Fruit fly (Drosophila melanogaster): ENCODE data around the gene sgg.

The sgg gene

DNA sequence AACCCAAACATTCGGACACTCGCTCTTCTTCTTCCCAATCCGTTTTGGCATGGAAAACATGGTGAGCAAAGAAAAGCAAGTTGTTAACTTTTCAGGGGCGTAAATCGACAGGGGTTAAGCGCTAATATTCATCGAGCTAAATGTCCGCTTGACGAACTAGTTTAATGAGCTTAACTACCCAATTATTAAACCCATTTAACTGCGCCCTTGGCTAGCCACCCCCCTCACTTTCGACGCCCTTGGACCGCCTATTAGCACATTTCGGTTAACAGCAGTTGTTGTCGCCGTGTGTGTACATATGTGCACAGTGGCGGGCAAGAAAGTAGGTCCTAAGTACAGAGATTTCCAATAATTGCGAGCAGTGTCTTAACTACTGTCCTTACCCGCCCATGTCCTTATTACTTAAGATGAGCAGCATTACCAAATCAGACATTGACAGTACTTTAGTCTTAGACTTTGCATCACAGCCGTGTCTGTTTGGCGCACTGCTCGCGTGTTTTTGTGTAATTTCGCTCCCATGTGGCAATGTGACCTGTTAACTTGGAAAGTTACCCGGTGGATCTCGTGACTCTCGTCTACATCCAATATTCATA, 44.2 kb upstream of the sgg start (continued):
- TF ChIP-seq wdn (GFP tag; IDR thresholded peaks at IDR 0.05), result peak; percentile 94
- TF ChIP-seq Vsx1 (GFP tag; optimal IDR thresholded peaks at IDR 0.05), result peak; percentile 37
- TF ChIP-seq tll (GFP tag; optimal IDR thresholded peaks at IDR 0.05), result no peak
- peak; percentile 91 for TF ChIP-seq CG6272 (GFP tag; IDR thresholded peaks at IDR 0.05)
- no peak for TF ChIP-seq CG6791 (GFP tag; IDR thresholded peaks at IDR 0.05; ENCODE audit: partially characterized antibody)
- no peak for TF ChIP-seq hth (optimal IDR thresholded peaks at IDR 0.05)
- TF ChIP-seq cato (GFP tag; optimal IDR thresholded peaks at IDR 0.05; ENCODE audit: borderline replicate concordance), result peak; percentile 66
- TF ChIP-seq CG5245 (GFP tag; optimal IDR thresholded peaks at IDR 0.05), result peak; percentile 86
- peak; percentile 84 for TF ChIP-seq kay (GFP tag; optimal IDR thresholded peaks at IDR 0.05)
- no peak for TF ChIP-seq CG17912 (GFP tag; optimal IDR thresholded peaks at IDR 0.05)
- TF ChIP-seq chm (GFP tag; IDR thresholded peaks at IDR 0.05), result peak; percentile 90
- TF ChIP-seq dmrt11E (tag; optimal IDR thresholded peaks at IDR 0.05), result peak; percentile 53
- peak; percentile 95 for TF ChIP-seq HmgZ (tag; optimal IDR thresholded peaks at IDR 0.05)
- TF ChIP-seq sim (GFP tag; IDR thresholded peaks at IDR 0.05), result peak; percentile 84
- no peak for TF ChIP-seq Doc3 (GFP tag; IDR thresholded peaks at IDR 0.05; ENCODE audit: partially characterized antibody)
- TF ChIP-seq ftz-f1 (GFP tag; optimal IDR thresholded peaks at IDR 0.05), result peak; percentile 78
- no peak for TF ChIP-seq CG33557 (GFP tag; optimal IDR thresholded peaks at IDR 0.05)
- peak; percentile 88 for TF ChIP-seq CG2889 (GFP tag; IDR thresholded peaks at IDR 0.05)
- peak; percentile 94 for TF ChIP-seq Rx (GFP tag; IDR thresholded peaks at IDR 0.05)
- TF ChIP-seq NC2α (GFP tag; optimal IDR thresholded peaks at IDR 0.05), result peak; percentile 68
- TF ChIP-seq YL-1 (GFP tag; optimal IDR thresholded peaks at IDR 0.05), result peak; percentile 49
- TF ChIP-seq CG8388 (GFP tag; optimal IDR thresholded peaks at IDR 0.05), result peak; percentile 59
- peak; percentile 77 for TF ChIP-seq gsb-n (tag; optimal IDR thresholded peaks at IDR 0.05)
- TF ChIP-seq CG18011 (GFP tag; optimal IDR thresholded peaks at IDR 0.05), result peak; percentile 80
- TF ChIP-seq CG4360 (GFP tag; IDR thresholded peaks at IDR 0.05), result peak; percentile 69
- TF ChIP-seq lov (optimal IDR thresholded peaks at IDR 0.05), result no peak
- 0 out of 3 replicates have a peak, but pooled peaks have one; percentile 58 for TF ChIP-seq lov (GFP tag; IDR thresholded peaks at IDR 0.05)
- TF ChIP-seq D19A (tag; optimal IDR thresholded peaks at IDR 0.05), result peak; percentile 67
- TF ChIP-seq croc (GFP tag; conservative IDR thresholded peaks at IDR 0.05), result peak; percentile 66
- TF ChIP-seq CG2678 (tag; optimal IDR thresholded peaks at IDR 0.05), result peak; percentile 91
- TF ChIP-seq nerfin-1 (tag; optimal IDR thresholded peaks at IDR 0.05), result peak; percentile 62
- peak; percentile 93 for TF ChIP-seq jumu (GFP tag; optimal IDR thresholded peaks at IDR 0.05)
- TF ChIP-seq PHDP (tag; optimal IDR thresholded peaks at IDR 0.05), result peak; percentile 93
- peak; percentile 64 for TF ChIP-seq Sry-δ (GFP tag; optimal IDR thresholded peaks at IDR 0.05)
- peak; percentile 92 for TF ChIP-seq dmrt99B (tag; optimal IDR thresholded peaks at IDR 0.05)
- TF ChIP-seq Sox102F (GFP tag; optimal IDR thresholded peaks at IDR 0.05), result peak; percentile 92
- peak; percentile 67 for TF ChIP-seq E2f2 (GFP tag; IDR thresholded peaks at IDR 0.05)
- no peak for TF ChIP-seq crol (GFP tag; IDR thresholded peaks at IDR 0.05)
- TF ChIP-seq grau (tag; optimal IDR thresholded peaks at IDR 0.05), result peak; percentile 90
- TF ChIP-seq ATbp (GFP tag; optimal IDR thresholded peaks at IDR 0.05), result peak; percentile 88
- TF ChIP-seq sr (GFP tag; IDR thresholded peaks at IDR 0.05), result peak; percentile 72; the same call in 2 of the 3 replicates
- TF ChIP-seq pho (GFP tag; optimal IDR thresholded peaks at IDR 0.05), result peak; percentile 97
- TF ChIP-seq CG13775 (GFP tag; optimal IDR thresholded peaks at IDR 0.05), result peak; percentile 88
- no peak for TF ChIP-seq inv (GFP tag; IDR thresholded peaks at IDR 0.05; ENCODE audit: partially characterized antibody)
- TF ChIP-seq Hr39 (optimal IDR thresholded peaks at IDR 0.05), result no peak
- no peak for TF ChIP-seq Tbp (GFP tag; optimal IDR thresholded peaks at IDR 0.05)
- peak; percentile 94 for TF ChIP-seq ab (GFP tag; optimal IDR thresholded peaks at IDR 0.05)
- peak; percentile 95 for TF ChIP-seq Ptx1 (GFP tag; IDR thresholded peaks at IDR 0.05)
- no peak for TF ChIP-seq CG15479 (GFP tag; optimal IDR thresholded peaks at IDR 0.05)
- TF ChIP-seq ttk (GFP tag; IDR thresholded peaks at IDR 0.05), result peak; percentile 91
- TF ChIP-seq tup (GFP tag; optimal IDR thresholded peaks at IDR 0.05), result peak; percentile 89

All from whole organism, embryonic.